Fruit fly (Drosophila melanogaster) whole organism, pupa: ENCODE data around the gene CG42718.

ENCODE experiments used
- CG10348 ChIP-seq: fragments of 200-800 bp; sonication (Bioruptor generic); IDR thresholded peaks from 2 replicates; pipeline ENCODE4 v1.3.6; 2022; ENCODE audit warnings: missing biosample characterization, missing genetic modification characterization
- CG12605 ChIP-seq: fragments of 200-800 bp; sonication (Bioruptor generic); IDR thresholded peaks from 2 replicates; pipeline ENCODE4 v1.3.6; 2022; ENCODE audit warnings: missing biosample characterization, missing genetic modification characterization
- CG15710 ChIP-seq: fragments of 200-800 bp; sonication (Bioruptor generic); optimal IDR thresholded peaks from 2 replicates; lab custom pipeline; 2018; ENCODE audit warnings: missing biosample characterization, mild to moderate bottlenecking, missing genetic modification characterization, moderate library complexity
- CG8159 ChIP-seq: fragments of 200-800 bp; sonication (Bioruptor generic); optimal IDR thresholded peaks from 3 replicates; lab custom pipeline; 2018; ENCODE audit warnings: missing biosample characterization, mild to moderate bottlenecking, missing genetic modification characterization, moderate library complexity
- Snoo ChIP-seq: fragments of 200-800 bp; sonication (Bioruptor generic); optimal IDR thresholded peaks from 3 replicates; lab custom pipeline; 2017; ENCODE audit warnings: missing biosample characterization, mild to moderate bottlenecking, missing genetic modification characterization, inconsistent platforms
- gl ChIP-seq: fragments of 200-800 bp; sonication (Bioruptor generic); optimal IDR thresholded peaks from 2 replicates; lab custom pipeline; 2018; ENCODE audit warnings: missing biosample characterization, mild to moderate bottlenecking, missing genetic modification characterization

- TF ChIP-seq gl (tag; lab: Kevin White, UChicago) (no peak), CG15710 (no peak), CG10348 (GFP tag; lab: Robert Waterston, UW) (no peak), CG8159 (tag; lab: Kevin White, UChicago) (no peak), CG12605 (GFP tag; lab: Robert Waterston, UW) (no peak), Snoo (no peak)
These were observed 38.2 kb upstream of the CG42718 start, which contains the start of gene ringer for dm6 chr3L:16359219-16359748.
